Fruit fly (Drosophila melanogaster) whole organism, embryonic: ENCODE measurements around the gene CG7582.
A peak's percentile ranks its signal among the peaks of the same experiment; 100 is the strongest.

ENCODE experiments used
- Adf1 ChIP-seq: fragments of 200-800 bp; sonication (Bioruptor generic); IDR thresholded peaks from 2 replicates; pipeline ENCODE4 v1.3.6; 2022; ENCODE audit warnings: missing biosample characterization, missing genetic modification characterization
- Awh ChIP-seq: fragments of 200-800 bp; sonication (Bioruptor generic); IDR thresholded peaks from 2 replicates; pipeline ENCODE4, ENCODE4 v1.3.6; 2022; ENCODE audit warnings: missing biosample characterization, missing genetic modification characterization
- CG10959 ChIP-seq: fragments of 200-800 bp; sonication (Bioruptor generic); IDR thresholded peaks from 2 replicates; pipeline ENCODE4 v1.3.6; 2022; ENCODE audit warnings: missing biosample characterization, missing genetic modification characterization
- CG11085 ChIP-seq: fragments of 200-800 bp; sonication (Bioruptor generic); IDR thresholded peaks from 2 replicates; pipeline ENCODE4 v1.3.6; 2022; ENCODE audit warnings: missing biosample characterization, missing genetic modification characterization
- CG11247 ChIP-seq: fragments of 200-800 bp; sonication (Bioruptor generic); IDR thresholded peaks from 2 replicates; pipeline ENCODE4 v1.3.6; 2022; ENCODE audit warnings: missing biosample characterization, missing genetic modification characterization
- CG13624 ChIP-seq: fragments of 200-800 bp; sonication (Bioruptor generic); optimal IDR thresholded peaks from 2 replicates; lab custom pipeline; 2016; ENCODE audit warnings: missing biosample characterization, missing genetic modification characterization
- CG14014 ChIP-seq: fragments of 200-800 bp; sonication (Bioruptor generic); IDR thresholded peaks from 2 replicates; pipeline ENCODE4 v1.3.6; 2022; ENCODE audit warnings: missing biosample characterization, missing genetic modification characterization
- CG14965 ChIP-seq: fragments of 200-800 bp; sonication (Bioruptor generic); optimal IDR thresholded peaks from 2 replicates; lab custom pipeline; 2016; ENCODE audit warnings: missing biosample characterization, missing genetic modification characterization, borderline replicate concordance
- CG15269 ChIP-seq: fragments of 200-800 bp; sonication (Bioruptor generic); optimal IDR thresholded peaks from 2 replicates; lab custom pipeline; 2018; ENCODE audit warnings: missing biosample characterization, mild to moderate bottlenecking, missing genetic modification characterization, moderate library complexity
- CG16813 ChIP-seq: fragments of 200-800 bp; sonication (Bioruptor generic); IDR thresholded peaks from 3 replicates; pipeline ENCODE4 v1.3.6; 2022; ENCODE audit warnings: missing biosample characterization, missing genetic modification characterization; ENCODE audit not compliant: partially characterized antibody
- CG17359 ChIP-seq: fragments of 200-800 bp; sonication (Bioruptor generic); optimal IDR thresholded peaks from 3 replicates; lab custom pipeline; 2018; ENCODE audit warnings: missing biosample characterization, mild to moderate bottlenecking, missing genetic modification characterization, moderate library complexity
- CG17802 ChIP-seq: fragments of 200-800 bp; sonication (Bioruptor generic); optimal IDR thresholded peaks from 2 replicates; lab custom pipeline; 2018; ENCODE audit warnings: missing biosample characterization, mild to moderate bottlenecking, missing genetic modification characterization, moderate library complexity
- CG18011 ChIP-seq: fragments of 200-800 bp; sonication (Bioruptor generic); optimal IDR thresholded peaks from 2 replicates; lab custom pipeline; 2017; ENCODE audit warnings: missing biosample characterization, missing genetic modification characterization, mild to moderate bottlenecking, moderate library complexity, missing genotype
- CG18619 ChIP-seq: fragments of 200-800 bp; sonication (Bioruptor generic); optimal IDR thresholded peaks from 3 replicates; lab custom pipeline; 2017; ENCODE audit warnings: missing biosample characterization, mild to moderate bottlenecking, missing genetic modification characterization
- CG2678 ChIP-seq: fragments of 200-800 bp; sonication (Bioruptor generic); optimal IDR thresholded peaks from 3 replicates; lab custom pipeline; 2019; ENCODE audit warnings: missing biosample characterization, mild to moderate bottlenecking, missing genetic modification characterization, moderate library complexity
- CG33213 ChIP-seq: fragments of 200-800 bp; sonication (Bioruptor generic); optimal IDR thresholded peaks from 3 replicates; lab custom pipeline; 2016; ENCODE audit warnings: missing biosample characterization, missing genetic modification characterization
- CG3838 ChIP-seq: fragments of 200-800 bp; sonication (Bioruptor generic); optimal IDR thresholded peaks from 3 replicates; lab custom pipeline; 2016; ENCODE audit warnings: missing biosample characterization, missing genetic modification characterization
- CG4328 ChIP-seq: fragments of 200-800 bp; sonication (Bioruptor generic); optimal IDR thresholded peaks from 3 replicates; lab custom pipeline; 2017; ENCODE audit warnings: missing biosample characterization, missing genetic modification reagents, missing genetic modification characterization
- CG5245 ChIP-seq: fragments of 200-800 bp; sonication (Bioruptor generic); optimal IDR thresholded peaks from 3 replicates; lab custom pipeline; 2016; ENCODE audit warnings: missing biosample characterization, missing genetic modification characterization
- CG6791 ChIP-seq: fragments of 200-800 bp; sonication (Bioruptor generic); IDR thresholded peaks from 3 replicates; pipeline ENCODE4 v1.3.6; 2022; ENCODE audit warnings: missing biosample characterization, missing genetic modification characterization; ENCODE audit not compliant: partially characterized antibody
- CG9609 ChIP-seq: fragments of 200-800 bp; sonication (Bioruptor generic); optimal IDR thresholded peaks from 3 replicates; lab custom pipeline; 2016; ENCODE audit warnings: missing biosample characterization, missing genetic modification characterization
- CkIIα-i1 ChIP-seq: fragments of 200-800 bp; sonication (Bioruptor generic); IDR thresholded peaks from 2 replicates; pipeline ENCODE4 v1.3.6; 2022; ENCODE audit warnings: missing biosample characterization, missing genetic modification characterization
- D19B ChIP-seq: fragments of 200-800 bp; sonication (Bioruptor generic); optimal IDR thresholded peaks from 2 replicates; lab custom pipeline; 2017; ENCODE audit warnings: missing biosample characterization, mild to moderate bottlenecking, missing genetic modification characterization
- Dfd ChIP-seq, 2 experiments: fragments of >200 bp; optimal IDR thresholded peaks; 2 replicates each; lab custom pipeline; 2017; ENCODE audit warnings: missing biosample characterization in 2 of 2, missing genetic modification characterization in 2 of 2
- Dll ChIP-seq: fragments of 200-800 bp; sonication (Bioruptor generic); IDR thresholded peaks from 4 replicates; pipeline ENCODE4 v1.3.6; 2022; ENCODE audit warnings: missing biosample characterization, missing genetic modification characterization; ENCODE audit not compliant: partially characterized antibody
- Lhr ChIP-seq: fragments of 200-800 bp; sonication (Bioruptor generic); optimal IDR thresholded peaks from 3 replicates; lab custom pipeline; 2017; ENCODE audit warnings: mild to moderate bottlenecking, missing biosample characterization, missing genetic modification reagents, missing genetic modification characterization
- Neu2 ChIP-seq: fragments of 200-800 bp; sonication (Bioruptor generic); optimal IDR thresholded peaks from 3 replicates; lab custom pipeline; 2016; ENCODE audit warnings: missing biosample characterization, missing genetic modification characterization, borderline replicate concordance
- Oli ChIP-seq: fragments of 200-800 bp; sonication (Bioruptor generic); optimal IDR thresholded peaks from 2 replicates; lab custom pipeline; 2018; ENCODE audit warnings: missing biosample characterization, mild to moderate bottlenecking, missing genetic modification characterization, moderate library complexity
- Spps ChIP-seq: fragments of 200-800 bp; sonication (Bioruptor generic); optimal IDR thresholded peaks from 2 replicates; lab custom pipeline; 2018; ENCODE audit warnings: missing biosample characterization, mild to moderate bottlenecking, missing genetic modification characterization
- Trl ChIP-seq, 3 experiments: fragments of >200 bp in 2 of 3; fragments of 200-800 bp in 1 of 3; sonication (Bioruptor generic) in 1 of 3; optimal IDR thresholded peaks; 2 replicates in 1 of 3; 3 replicates in 2 of 3; lab custom pipeline; 2016 to 2017; ENCODE audit warnings: missing biosample characterization in 1 of 3, missing genetic modification characterization in 1 of 3
- aop ChIP-seq: fragments of 200-800 bp; sonication (Bioruptor generic); IDR thresholded peaks from 2 replicates; pipeline ENCODE4 v1.3.6; 2022; ENCODE audit warnings: missing biosample characterization, missing genetic modification characterization
- cas ChIP-seq: fragments of 200-800 bp; sonication (Bioruptor generic); IDR thresholded peaks from 2 replicates; pipeline ENCODE4 v1.3.6; 2022; ENCODE audit warnings: missing biosample characterization, missing genetic modification characterization
- cato ChIP-seq: fragments of 200-800 bp; sonication (Bioruptor generic); optimal IDR thresholded peaks from 2 replicates; lab custom pipeline; 2016; ENCODE audit warnings: missing biosample characterization, missing genetic modification characterization, borderline replicate concordance
- chinmo ChIP-seq: fragments of 200-800 bp; sonication (Bioruptor generic); IDR thresholded peaks from 4 replicates; pipeline ENCODE4 v1.3.6; 2022; ENCODE audit warnings: missing biosample characterization, missing genetic modification characterization; ENCODE audit not compliant: partially characterized antibody
- dmrt11E ChIP-seq: fragments of 200-800 bp; sonication (Bioruptor generic); optimal IDR thresholded peaks from 3 replicates; lab custom pipeline; 2018; ENCODE audit warnings: missing biosample characterization, mild to moderate bottlenecking, missing genetic modification characterization, moderate library complexity
- dmrt99B ChIP-seq: fragments of 200-800 bp; sonication (Bioruptor generic); optimal IDR thresholded peaks from 2 replicates; lab custom pipeline; 2018; ENCODE audit warnings: missing biosample characterization, mild to moderate bottlenecking, missing genetic modification characterization, moderate library complexity
- eyg ChIP-seq: fragments of 200-800 bp; sonication (Bioruptor generic); optimal IDR thresholded peaks from 3 replicates; lab custom pipeline; 2016; ENCODE audit warnings: missing biosample characterization, missing genetic modification characterization
- gcm2 ChIP-seq: fragments of 200-800 bp; sonication (Bioruptor generic); optimal IDR thresholded peaks from 2 replicates; lab custom pipeline; 2016; ENCODE audit warnings: missing biosample characterization, missing genetic modification characterization
- jumu ChIP-seq: fragments of 200-800 bp; sonication (Bioruptor generic); optimal IDR thresholded peaks from 3 replicates; lab custom pipeline; 2016; ENCODE audit warnings: missing biosample characterization, missing genetic modification characterization
- kay ChIP-seq: fragments of 200-800 bp; sonication (Bioruptor generic); optimal IDR thresholded peaks from 2 replicates; lab custom pipeline; 2016; ENCODE audit warnings: missing biosample characterization, missing genetic modification characterization
- lola ChIP-seq, 3 experiments: fragments of >200 bp in 2 of 3; fragments of 200-800 bp in 1 of 3; sonication (Bioruptor generic) in 1 of 3; optimal IDR thresholded peaks; 2 replicates each; lab custom pipeline; 2017 to 2019; ENCODE audit warnings: missing biosample characterization in 3 of 3, missing genetic modification characterization in 3 of 3, mild to moderate bottlenecking in 1 of 3, moderate library complexity in 1 of 3
- maf-S ChIP-seq: fragments of 200-800 bp; sonication (Bioruptor generic); optimal IDR thresholded peaks from 2 replicates; lab custom pipeline; 2016; ENCODE audit warnings: missing biosample characterization, missing genetic modification characterization
- pho ChIP-seq: fragments of 200-800 bp; sonication (Bioruptor generic); optimal IDR thresholded peaks from 2 replicates; lab custom pipeline; 2016; ENCODE audit warnings: missing biosample characterization, missing genetic modification characterization
- pnt ChIP-seq: fragments of 200-800 bp; sonication (Bioruptor generic); optimal IDR thresholded peaks from 3 replicates; lab custom pipeline; 2016; ENCODE audit warnings: missing biosample characterization, missing genetic modification characterization
- salm ChIP-seq: fragments of 200-800 bp; sonication (Bioruptor generic); optimal IDR thresholded peaks from 2 replicates; lab custom pipeline; 2018; ENCODE audit warnings: missing biosample characterization, mild to moderate bottlenecking, missing genetic modification characterization
- sens ChIP-seq: fragments of 200-800 bp; sonication (Bioruptor generic); peaks from one replicate; lab custom pipeline; 2016; ENCODE audit warnings: missing biosample characterization, missing genetic modification characterization
- sisA ChIP-seq: fragments of 200-800 bp; sonication (Bioruptor generic); IDR thresholded peaks from 2 replicates; pipeline ENCODE4 v1.3.6; 2022; ENCODE audit warnings: missing biosample characterization, missing genetic modification characterization
- slbo ChIP-seq: fragments of 200-800 bp; sonication (Bioruptor generic); IDR thresholded peaks from 2 replicates; pipeline ENCODE4 v1.3.6; 2022; ENCODE audit warnings: missing biosample characterization, missing genetic modification characterization
- ssp ChIP-seq: fragments of 200-800 bp; sonication (Bioruptor generic); IDR thresholded peaks from 2 replicates; pipeline ENCODE4 v1.3.6; 2022; ENCODE audit warnings: missing biosample characterization, missing genetic modification characterization
- trem ChIP-seq: fragments of 200-800 bp; optimal IDR thresholded peaks from 3 replicates; lab custom pipeline; 2019; ENCODE audit warnings: missing biosample characterization, mild to moderate bottlenecking, missing genetic modification characterization, moderate library complexity

Gene CG7582

DNA sequence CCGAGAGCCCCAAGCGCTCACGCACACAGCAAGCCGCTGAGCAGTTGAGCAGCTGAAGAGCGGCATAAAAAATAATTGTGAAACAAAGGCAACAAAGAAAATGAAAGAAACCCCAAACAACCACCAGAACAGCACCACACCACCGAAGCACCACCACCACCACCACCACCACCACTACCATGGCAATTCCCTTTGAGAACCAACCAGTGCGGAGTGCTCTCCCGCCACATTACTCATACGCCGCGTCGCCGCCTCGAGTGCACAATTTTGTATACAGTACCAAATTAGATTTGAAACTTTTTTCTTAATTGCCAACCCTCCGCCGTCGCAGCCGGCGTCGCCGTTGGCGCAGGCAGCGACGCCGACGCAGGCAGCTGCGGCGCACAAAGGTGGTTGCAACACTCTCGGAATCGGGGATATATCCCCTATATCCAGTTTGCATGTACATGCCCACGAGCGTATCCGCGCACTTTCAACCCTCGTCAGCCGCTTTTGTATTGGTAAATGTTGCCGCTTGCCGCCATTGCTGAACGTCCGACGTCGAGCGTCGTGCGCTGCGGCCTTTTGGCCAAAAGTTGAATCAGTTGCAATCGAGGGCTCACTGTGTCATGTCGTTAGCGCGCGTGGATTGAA, 10.0 kb upstream of the CG7582 start, which contains the start of gene dmrt99B (continued):
- TF ChIP-seq jumu (GFP tag; lab: Kevin White, UChicago) (no peak), CG11247 (no peak), CG4328 (GFP tag; lab: Kevin White, UChicago) (no peak), CG9609 (GFP tag; lab: Kevin White, UChicago) (no peak), CG2678 (tag; lab: Kevin White, UChicago) (no peak), CkIIα-i1 (GFP tag; lab: Robert Waterston, UW) (no peak), CG5245 (GFP tag; lab: Kevin White, UChicago) (no peak), cato (GFP tag; lab: Kevin White, UChicago) (no peak), CG17802 (tag; lab: Kevin White, UChicago) (no peak), CG6791 (GFP tag; lab: Robert Waterston, UW) (0 out of 3 replicates have a peak, but pooled peaks have one; percentile 6), chinmo (0 out of 4 replicates have a peak, but pooled peaks have one; percentile 17), CG18011 (no peak), dmrt99B (tag; lab: Kevin White, UChicago) (peak; percentile 57), slbo (GFP tag; lab: Robert Waterston, UW) (no peak), CG14014 (GFP tag; lab: Robert Waterston, UW) (no peak), Dll (GFP tag; lab: Robert Waterston, UW) (peak; percentile 38; the same call in 1 of the 4 replicates), pho (GFP tag; lab: Kevin White, UChicago) (no peak), CG14965 (no peak), gcm2 (GFP tag; lab: Kevin White, UChicago) (no peak), cas (GFP tag; lab: Robert Waterston, UW) (no peak), Adf1 (GFP tag; lab: Robert Waterston, UW) (peak; percentile 91), maf-S (GFP tag; lab: Kevin White, UChicago) (no peak), ssp (GFP tag; lab: Robert Waterston, UW) (no peak), Spps (tag; lab: Kevin White, UChicago) (no peak), Oli (tag; lab: Kevin White, UChicago) (no peak), CG10959 (GFP tag; lab: Robert Waterston, UW) (no peak), CG13624 (GFP tag; lab: Kevin White, UChicago) (no peak), Awh (GFP tag; lab: Robert Waterston, UW) (no peak), sens (GFP tag; lab: Kevin White, UChicago) (no peak), pnt (no peak), lola (GFP tag; optimal IDR thresholded peaks at IDR 0.05; lab: Kevin White, UChicago) (no peak), trem (tag; lab: Kevin White, UChicago) (no peak), aop (no peak), sisA (GFP tag; lab: Robert Waterston, UW) (no peak), Lhr (no peak), Neu2 (GFP tag; lab: Kevin White, UChicago) (no peak), dmrt11E (tag; lab: Kevin White, UChicago) (no peak), CG33213 (no peak), Trl (optimal IDR thresholded peaks at IDR 0.05; lab: Kevin White, UChicago) (peak in 1 of 2 experiments; percentile 24), Trl (GFP tag; optimal IDR thresholded peaks at IDR 0.05; lab: Kevin White, UChicago) (no peak), CG11085 (no peak), Dfd (GFP tag; optimal IDR thresholded peaks at IDR 0.05; lab: Kevin White, UChicago) (no peak), CG15269 (tag; lab: Kevin White, UChicago) (no peak), kay (GFP tag; lab: Kevin White, UChicago) (no peak), salm (tag; lab: Kevin White, UChicago) (no peak), CG17359 (tag; lab: Kevin White, UChicago) (no peak), eyg (no peak), CG18619 (GFP tag; lab: Kevin White, UChicago) (no peak), D19B (GFP tag; lab: Kevin White, UChicago) (no peak), CG16813 (GFP tag; lab: Robert Waterston, UW) (no peak), CG3838 (GFP tag; lab: Kevin White, UChicago) (no peak)
